Fruit fly (Drosophila melanogaster) whole organism, embryonic: ENCODE results near the gene CG12607.

Experiments
- CG11085 ChIP-seq: fragments of 200-800 bp; sonication (Bioruptor generic); IDR thresholded peaks from 2 replicates; pipeline ENCODE4 v1.3.6; 2022; ENCODE audit warnings: missing biosample characterization, missing genetic modification characterization
- CG12659 ChIP-seq: fragments of 200-800 bp; sonication (Bioruptor generic); optimal IDR thresholded peaks from 3 replicates; lab custom pipeline; 2017; ENCODE audit warnings: mild to moderate bottlenecking, missing biosample characterization, missing genetic modification reagents, missing genetic modification characterization
- CG13287 ChIP-seq: fragments of 200-800 bp; sonication (Bioruptor generic); IDR thresholded peaks from 2 replicates; pipeline ENCODE4 v1.3.6; 2022; ENCODE audit warnings: missing biosample characterization, missing genetic modification characterization; ENCODE audit not compliant: partially characterized antibody
- CG13624 ChIP-seq: fragments of 200-800 bp; sonication (Bioruptor generic); optimal IDR thresholded peaks from 2 replicates; lab custom pipeline; 2016; ENCODE audit warnings: missing biosample characterization, missing genetic modification characterization
- CG13775 ChIP-seq: fragments of 200-800 bp; sonication (Bioruptor generic); optimal IDR thresholded peaks from 3 replicates; lab custom pipeline; 2017; ENCODE audit warnings: missing biosample characterization, mild to moderate bottlenecking, missing genetic modification characterization
- CG13894 ChIP-seq: fragments of 200-800 bp; sonication (Bioruptor generic); optimal IDR thresholded peaks from 3 replicates; lab custom pipeline; 2018; ENCODE audit warnings: missing biosample characterization, mild to moderate bottlenecking, missing genetic modification characterization, moderate library complexity
- CG16779 ChIP-seq: fragments of 200-800 bp; sonication (Bioruptor generic); IDR thresholded peaks from 2 replicates; pipeline ENCODE4 v1.3.6; 2022; ENCODE audit warnings: missing biosample characterization, missing genetic modification characterization
- CG17328 ChIP-seq: fragments of 200-800 bp; sonication (Bioruptor generic); IDR thresholded peaks from 2 replicates; pipeline ENCODE4 v1.3.6; 2022; ENCODE audit warnings: missing biosample characterization, missing genetic modification characterization
- CG17829 ChIP-seq: fragments of 200-800 bp; optimal IDR thresholded peaks from 2 replicates; lab custom pipeline; 2019; ENCODE audit warnings: missing biosample characterization, mild to moderate bottlenecking, missing genetic modification characterization, moderate library complexity
- CG3847 ChIP-seq: fragments of 200-800 bp; sonication (Bioruptor generic); IDR thresholded peaks from 2 replicates; pipeline ENCODE4 v1.3.6; 2022; ENCODE audit warnings: missing biosample characterization, missing genetic modification characterization
- CG4424 ChIP-seq: fragments of 200-800 bp; sonication (Bioruptor generic); optimal IDR thresholded peaks from 3 replicates; lab custom pipeline; 2016; ENCODE audit warnings: missing biosample characterization, missing genetic modification characterization
- CG6175 ChIP-seq: fragments of 200-800 bp; sonication (Bioruptor generic); IDR thresholded peaks from 3 replicates; pipeline ENCODE4 v1.3.6; 2022; ENCODE audit warnings: missing biosample characterization, missing genetic modification characterization
- CG6854 ChIP-seq: fragments of 200-800 bp; sonication (Bioruptor generic); optimal IDR thresholded peaks from 3 replicates; lab custom pipeline; 2017; ENCODE audit warnings: missing biosample characterization, mild to moderate bottlenecking, missing genetic modification characterization
- Dad ChIP-seq: fragments of 200-800 bp; sonication (Bioruptor generic); optimal IDR thresholded peaks from 3 replicates; lab custom pipeline; 2016; ENCODE audit warnings: missing biosample characterization, missing genetic modification characterization
- HHEX ChIP-seq: fragments of 200-800 bp; sonication (Bioruptor generic); optimal IDR thresholded peaks from 3 replicates; lab custom pipeline; 2017; ENCODE audit warnings: missing biosample characterization, mild to moderate bottlenecking, missing genetic modification characterization, missing genetic modification reagents
- HmgD ChIP-seq: fragments of 200-800 bp; sonication (Bioruptor generic); optimal IDR thresholded peaks from 3 replicates; lab custom pipeline; 2016; ENCODE audit warnings: missing biosample characterization, missing genetic modification characterization
- Hmr ChIP-seq: fragments of 200-800 bp; sonication (Bioruptor generic); optimal IDR thresholded peaks from 3 replicates; lab custom pipeline; 2017; ENCODE audit warnings: mild to moderate bottlenecking, missing biosample characterization, missing genetic modification reagents, missing genetic modification characterization
- Hr78 ChIP-seq, 2 experiments: fragments of 200-800 bp in 1 of 2; fragments of >200 bp in 1 of 2; sonication (Bioruptor generic) in 1 of 2; optimal IDR thresholded peaks; 2 replicates each; lab custom pipeline; 2017 to 2019; ENCODE audit warnings: missing biosample characterization in 2 of 2, missing genetic modification characterization in 2 of 2, mild to moderate bottlenecking in 1 of 2, moderate library complexity in 1 of 2
- Jarid2 ChIP-seq: fragments of 200-800 bp; sonication (Bioruptor generic); optimal IDR thresholded peaks from 3 replicates; lab custom pipeline; 2017; ENCODE audit warnings: mild to moderate bottlenecking, missing biosample characterization, missing genetic modification reagents, missing genetic modification characterization
- NC2β ChIP-seq: fragments of 200-800 bp; sonication (Bioruptor generic); optimal IDR thresholded peaks from 2 replicates; lab custom pipeline; 2016; ENCODE audit warnings: missing biosample characterization, missing genetic modification characterization
- NFAT ChIP-seq: fragments of 200-800 bp; sonication (Bioruptor generic); IDR thresholded peaks from 2 replicates; pipeline ENCODE4 v1.3.6; 2022; ENCODE audit warnings: missing biosample characterization, missing genetic modification characterization
- Nf-YA ChIP-seq: fragments of 200-800 bp; sonication (Bioruptor generic); IDR thresholded peaks from 2 replicates; pipeline ENCODE4 v1.3.6; 2022; ENCODE audit warnings: missing biosample characterization, missing genetic modification characterization
- Oli ChIP-seq: fragments of 200-800 bp; sonication (Bioruptor generic); optimal IDR thresholded peaks from 2 replicates; lab custom pipeline; 2018; ENCODE audit warnings: missing biosample characterization, mild to moderate bottlenecking, missing genetic modification characterization, moderate library complexity
- Poxn ChIP-seq: fragments of 200-800 bp; sonication (Bioruptor generic); IDR thresholded peaks from 2 replicates; pipeline ENCODE4 v1.3.6; 2022; ENCODE audit warnings: missing biosample characterization, missing genetic modification characterization
- Rfx ChIP-seq: fragments of 200-800 bp; sonication (Bioruptor generic); IDR thresholded peaks from 2 replicates; pipeline ENCODE4 v1.3.6; 2022; ENCODE audit warnings: missing biosample characterization, missing genetic modification characterization
- Rx ChIP-seq: fragments of 200-800 bp; sonication (Bioruptor generic); IDR thresholded peaks from 2 replicates; pipeline ENCODE4 v1.3.6; 2022; ENCODE audit warnings: missing biosample characterization, missing genetic modification characterization
- Scr ChIP-seq: fragments of 200-800 bp; sonication (Bioruptor generic); IDR thresholded peaks from 2 replicates; pipeline ENCODE4 v1.3.6; 2022; ENCODE audit warnings: missing biosample characterization, missing genetic modification characterization; ENCODE audit not compliant: partially characterized antibody
- Sox100B ChIP-seq: fragments of 200-800 bp; sonication (Bioruptor generic); optimal IDR thresholded peaks from 3 replicates; lab custom pipeline; 2018; ENCODE audit warnings: missing biosample characterization, mild to moderate bottlenecking, missing genetic modification characterization
- Stat92E ChIP-seq, 3 experiments: fragments of >200 bp in 2 of 3; fragments of 200-800 bp in 1 of 3; sonication (Bioruptor generic) in 1 of 3; optimal IDR thresholded peaks; 2 replicates each; lab custom pipeline; 2017 to 2019; ENCODE audit warnings: missing biosample characterization in 3 of 3, missing genetic modification characterization in 3 of 3, mild to moderate bottlenecking in 1 of 3, moderate library complexity in 1 of 3
- Vsx1 ChIP-seq: fragments of 200-800 bp; sonication (Bioruptor generic); optimal IDR thresholded peaks from 2 replicates; lab custom pipeline; 2017; ENCODE audit warnings: missing biosample characterization, mild to moderate bottlenecking, missing genetic modification characterization, missing genetic modification reagents
- ara ChIP-seq: fragments of 200-800 bp; sonication (Bioruptor generic); IDR thresholded peaks from 2 replicates; pipeline ENCODE4 v1.3.6; 2022; ENCODE audit warnings: missing biosample characterization, missing genetic modification characterization
- bab2 ChIP-seq: fragments of 200-800 bp; sonication (Bioruptor generic); optimal IDR thresholded peaks from 2 replicates; lab custom pipeline; 2016; ENCODE audit warnings: missing biosample characterization, missing genetic modification characterization
- bsh ChIP-seq, 2 experiments: fragments of 200-800 bp; sonication (Bioruptor generic); optimal IDR thresholded peaks; 2 replicates each; lab custom pipeline; 2017 to 2018; ENCODE audit warnings: mild to moderate bottlenecking in 2 of 2, missing biosample characterization in 2 of 2, missing genetic modification characterization in 2 of 2, moderate library complexity in 1 of 2
- cas ChIP-seq: fragments of 200-800 bp; sonication (Bioruptor generic); IDR thresholded peaks from 2 replicates; pipeline ENCODE4 v1.3.6; 2022; ENCODE audit warnings: missing biosample characterization, missing genetic modification characterization
- caup ChIP-seq: fragments of 200-800 bp; sonication (Bioruptor generic); optimal IDR thresholded peaks from 3 replicates; lab custom pipeline; 2017; ENCODE audit warnings: missing biosample characterization, mild to moderate bottlenecking, missing genetic modification characterization, moderate library complexity; ENCODE audit not compliant: severe bottlenecking
- dati ChIP-seq: fragments of 200-800 bp; sonication (Bioruptor generic); IDR thresholded peaks from 2 replicates; pipeline ENCODE4 v1.3.6; 2022; ENCODE audit warnings: missing biosample characterization, missing genetic modification characterization
- fd3F ChIP-seq: fragments of 200-800 bp; sonication (Bioruptor generic); optimal IDR thresholded peaks from 2 replicates; lab custom pipeline; 2018; ENCODE audit warnings: missing biosample characterization, mild to moderate bottlenecking, missing genetic modification characterization, moderate library complexity
- gem ChIP-seq: fragments of 200-800 bp; sonication (Bioruptor generic); optimal IDR thresholded peaks from 2 replicates; lab custom pipeline; 2019; ENCODE audit warnings: missing biosample characterization, mild to moderate bottlenecking, missing genetic modification characterization, moderate library complexity
- grau ChIP-seq: fragments of 200-800 bp; optimal IDR thresholded peaks from 3 replicates; lab custom pipeline; 2019; ENCODE audit warnings: missing biosample characterization, mild to moderate bottlenecking, missing genetic modification characterization, moderate library complexity
- grn ChIP-seq: fragments of 200-800 bp; sonication (Bioruptor generic); optimal IDR thresholded peaks from 3 replicates; lab custom pipeline; 2017; ENCODE audit warnings: missing biosample characterization, missing genetic modification characterization
- insv ChIP-seq, 2 experiments: fragments of 200-800 bp; sonication (Bioruptor generic); optimal IDR thresholded peaks; 3 replicates each; lab custom pipeline; 2016 to 2018; ENCODE audit warnings: missing biosample characterization in 2 of 2, missing genetic modification characterization in 2 of 2
- jumu ChIP-seq: fragments of 200-800 bp; sonication (Bioruptor generic); optimal IDR thresholded peaks from 3 replicates; lab custom pipeline; 2016; ENCODE audit warnings: missing biosample characterization, missing genetic modification characterization
- maf-S ChIP-seq: fragments of 200-800 bp; sonication (Bioruptor generic); optimal IDR thresholded peaks from 2 replicates; lab custom pipeline; 2016; ENCODE audit warnings: missing biosample characterization, missing genetic modification characterization
- mam ChIP-seq: fragments of 200-800 bp; sonication (Bioruptor generic); optimal IDR thresholded peaks from 3 replicates; lab custom pipeline; 2016; ENCODE audit warnings: missing biosample characterization, missing genetic modification characterization
- sqz ChIP-seq: fragments of 200-800 bp; sonication (Bioruptor generic); optimal IDR thresholded peaks from 3 replicates; lab custom pipeline; 2018; ENCODE audit warnings: missing biosample characterization, mild to moderate bottlenecking, missing genetic modification characterization
- stwl ChIP-seq: fragments of 200-800 bp; sonication (Bioruptor generic); optimal IDR thresholded peaks from 3 replicates; lab custom pipeline; 2018; ENCODE audit warnings: missing biosample characterization, mild to moderate bottlenecking, missing genetic modification characterization, moderate library complexity
- trem ChIP-seq: fragments of 200-800 bp; optimal IDR thresholded peaks from 3 replicates; lab custom pipeline; 2019; ENCODE audit warnings: missing biosample characterization, mild to moderate bottlenecking, missing genetic modification characterization, moderate library complexity
- twi ChIP-seq: fragments of 200-800 bp; optimal IDR thresholded peaks from 2 replicates; lab custom pipeline; 2019; ENCODE audit warnings: missing biosample characterization, mild to moderate bottlenecking, missing genetic modification characterization, moderate library complexity
- wor ChIP-seq: fragments of 200-800 bp; sonication (Bioruptor generic); IDR thresholded peaks from 2 replicates; pipeline ENCODE4 v1.3.6; 2022; ENCODE audit warnings: missing biosample characterization, missing genetic modification characterization
- z ChIP-seq: fragments of 200-800 bp; sonication (Bioruptor generic); IDR thresholded peaks from 3 replicates; pipeline ENCODE4 v1.3.6; 2022; ENCODE audit warnings: missing biosample characterization, missing genetic modification characterization
- zfh1 ChIP-seq: fragments of 200-800 bp; sonication (Bioruptor generic); IDR thresholded peaks from 3 replicates; pipeline ENCODE4 v1.3.6; 2022; ENCODE audit warnings: missing biosample characterization, missing genetic modification characterization

Gene CG12607

DNA sequence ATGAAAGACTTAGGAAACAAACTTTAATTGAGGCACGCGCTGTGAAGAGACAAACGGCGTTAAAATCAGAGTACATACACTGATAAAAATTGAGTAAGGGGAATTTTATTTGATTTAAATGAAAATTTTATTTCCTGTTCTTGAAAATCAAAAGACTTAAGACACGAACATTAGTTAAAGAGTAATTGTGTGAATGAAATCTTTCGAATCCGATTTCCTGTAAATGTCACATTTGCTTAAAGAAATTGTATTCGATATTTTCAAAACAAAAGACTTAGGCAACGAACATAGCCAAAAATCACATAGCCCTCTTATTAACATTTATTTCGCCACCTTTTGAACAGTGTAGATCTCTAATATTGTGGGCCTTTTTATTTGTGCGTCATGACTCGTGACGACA is 549 bp upstream of the CG12607 start:
- TF ChIP-seq CG6175 (GFP tag; lab: Robert Waterston, UW) (no peak), Scr (GFP tag; lab: Robert Waterston, UW) (no peak), CG17829 (tag; lab: Kevin White, UChicago) (no peak), maf-S (GFP tag; lab: Kevin White, UChicago) (no peak), dati (GFP tag; lab: Robert Waterston, UW) (no peak), CG13894 (no peak), caup (no peak), CG17328 (GFP tag; lab: Robert Waterston, UW) (no peak), Nf-YA (GFP tag; lab: Robert Waterston, UW) (no peak), grn (no peak), Vsx1 (GFP tag; lab: Kevin White, UChicago) (no peak), Rx (no peak), insv (GFP tag; optimal IDR thresholded peaks at IDR 0.05; lab: Kevin White, UChicago) (no peak), NC2β (no peak), fd3F (GFP tag; lab: Kevin White, UChicago) (no peak), CG16779 (GFP tag; lab: Robert Waterston, UW) (no peak), CG11085 (GFP tag; lab: Robert Waterston, UW) (peak; percentile 35; the same call in 1 of the 2 replicates), zfh1 (no peak), grau (tag; lab: Kevin White, UChicago) (peak; percentile 10), CG13624 (GFP tag; lab: Kevin White, UChicago) (no peak), twi (tag; lab: Kevin White, UChicago) (no peak), bsh (GFP tag; optimal IDR thresholded peaks at IDR 0.05; lab: Kevin White, UChicago) (no peak), Stat92E (GFP tag; optimal IDR thresholded peaks at IDR 0.05; lab: Kevin White, UChicago) (no peak), Dad (GFP tag; lab: Kevin White, UChicago) (no peak), Hmr (no peak), HmgD (no peak), Poxn (GFP tag; lab: Robert Waterston, UW) (no peak), mam (GFP tag; lab: Kevin White, UChicago) (peak; percentile 57), bab2 (peak; percentile 4), CG4424 (GFP tag; lab: Kevin White, UChicago) (no peak), gem (tag; lab: Kevin White, UChicago) (peak; percentile 41), Sox100B (GFP tag; lab: Kevin White, UChicago) (no peak), CG13287 (no peak), Jarid2 (GFP tag; lab: Kevin White, UChicago) (no peak), CG12659 (no peak), sqz (GFP tag; lab: Kevin White, UChicago) (no peak), Hr78 (GFP tag; optimal IDR thresholded peaks at IDR 0.05; lab: Kevin White, UChicago) (no peak), trem (no peak), z (no peak), stwl (tag; lab: Kevin White, UChicago) (no peak), ara (GFP tag; lab: Robert Waterston, UW) (no peak), wor (GFP tag; lab: Robert Waterston, UW) (no peak), cas (no peak), HHEX (no peak), NFAT (GFP tag; lab: Robert Waterston, UW) (peak; percentile 33; the same call in 1 of the 2 replicates), CG3847 (GFP tag; lab: Robert Waterston, UW) (no peak), jumu (GFP tag; lab: Kevin White, UChicago) (no peak), Oli (tag; lab: Kevin White, UChicago) (no peak), Rfx (peak; percentile 73), CG6854 (GFP tag; lab: Kevin White, UChicago) (peak; percentile 22), CG13775 (GFP tag; lab: Kevin White, UChicago) (no peak)
